Worm (Caenorhabditis elegans) whole organism, L1 larva: ENCODE results near the gene mbk-2.

Source experiments
- aha-1 ChIP-seq: fragments of 150-350 bp; optimal IDR thresholded peaks from 2 replicates; lab custom pipeline; 2014; ENCODE audit warnings: missing biosample characterization, missing genetic modification characterization
- blmp-1 ChIP-seq: fragments of 150-350 bp; optimal IDR thresholded peaks from 2 replicates; lab custom pipeline; 2014; ENCODE audit warnings: missing biosample characterization, missing genetic modification characterization
- nhr-237 ChIP-seq: fragments of 150-350 bp; optimal IDR thresholded peaks from 2 replicates; lab custom pipeline; 2014; ENCODE audit warnings: missing biosample characterization, missing genetic modification characterization

ce11 chrIV:13066044-13066443 is 57.1 kb downstream of the mbk-2 start:
- TF ChIP-seq aha-1 (tag; lab: Kevin White, UChicago) (no peak), blmp-1 (no peak), nhr-237 (tag; lab: Kevin White, UChicago) (no peak)
